Fruit fly (Drosophila melanogaster): ENCODE results near the gene CG3526.

Gene CG3526

DNA sequence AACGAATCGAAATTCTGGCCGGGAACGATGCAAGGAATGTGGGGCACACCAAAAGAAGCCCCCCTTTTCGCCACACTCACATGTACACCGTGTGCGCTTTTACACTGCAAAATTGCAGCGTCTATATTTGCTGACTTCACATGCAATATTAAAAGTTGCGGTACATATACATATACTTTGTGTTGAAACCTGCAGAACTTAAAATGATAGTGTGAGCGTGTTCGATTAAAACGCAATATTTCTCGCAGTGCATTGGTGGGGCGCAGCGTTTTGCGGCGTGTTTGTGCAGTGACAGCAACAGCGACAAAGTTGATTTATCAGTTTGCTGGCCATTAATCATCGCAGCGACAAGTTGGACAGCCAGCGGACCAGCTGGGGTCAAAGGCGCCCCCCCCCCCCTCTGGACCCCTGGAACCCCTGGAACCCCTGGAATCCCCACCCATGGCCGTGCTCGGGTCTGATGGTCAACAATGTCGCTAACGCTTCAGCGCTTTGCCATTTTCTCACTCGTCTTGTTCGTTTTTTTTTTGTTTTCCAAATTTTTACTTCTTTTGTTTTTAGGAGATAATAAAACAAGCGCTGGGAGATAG, 16.6 kb downstream of the CG3526 start (continued):
- no peak for TF ChIP-seq CG6813 (GFP tag; optimal IDR thresholded peaks at IDR 0.05)
- TF ChIP-seq en (GFP tag; optimal IDR thresholded peaks at IDR 0.05) = no peak
- no peak for TF ChIP-seq slbo (GFP tag; IDR thresholded peaks at IDR 0.05)
- TF ChIP-seq CG2712 (tag; optimal IDR thresholded peaks at IDR 0.05) = peak; percentile 7
- no peak for TF ChIP-seq eyg (GFP tag; optimal IDR thresholded peaks at IDR 0.05)
- TF ChIP-seq gt (GFP tag; IDR thresholded peaks at IDR 0.05) = no peak
- no peak for TF ChIP-seq cwo (GFP tag; optimal IDR thresholded peaks at IDR 0.05)
- peak; percentile 47; the same call in 1 of the 2 replicates for TF ChIP-seq sisA (GFP tag; IDR thresholded peaks at IDR 0.05)
- TF ChIP-seq CG10462 (GFP tag; optimal IDR thresholded peaks at IDR 0.05) = no peak
- no peak for TF ChIP-seq BEAF-32 (GFP tag; optimal IDR thresholded peaks at IDR 0.05)
- TF ChIP-seq CG12942 (GFP tag; optimal IDR thresholded peaks at IDR 0.05) = no peak
- TF ChIP-seq Ssrp (tag; optimal IDR thresholded peaks at IDR 0.05) = no peak
- TF ChIP-seq ac (GFP tag; optimal IDR thresholded peaks at IDR 0.05) = no peak
- TF ChIP-seq ssp (GFP tag; IDR thresholded peaks at IDR 0.05) = no peak
- TF ChIP-seq CG13424 (tag; optimal IDR thresholded peaks at IDR 0.05) = no peak
- TF ChIP-seq fru (optimal IDR thresholded peaks at IDR 0.05) = no peak
- TF ChIP-seq CG11398 (GFP tag; optimal IDR thresholded peaks at IDR 0.05) = no peak
- no peak for TF ChIP-seq MESR4 (GFP tag; optimal IDR thresholded peaks at IDR 0.05)
- 0 out of 3 replicates have a peak, but pooled peaks have one; percentile 29 for TF ChIP-seq H15 (GFP tag; IDR thresholded peaks at IDR 0.05)
- no peak for TF ChIP-seq CG2889 (GFP tag; IDR thresholded peaks at IDR 0.05)
- TF ChIP-seq Mrtf (GFP tag; IDR thresholded peaks at IDR 0.05) = no peak
- no peak for TF ChIP-seq CG34376 (GFP tag; optimal IDR thresholded peaks at IDR 0.05)
- TF ChIP-seq CG32772 (GFP tag; IDR thresholded peaks at IDR 0.05) = 0 out of 2 replicates have a peak, but pooled peaks have one; percentile 21
- no peak for TF ChIP-seq CG11696 (GFP tag; IDR thresholded peaks at IDR 0.05)
- no peak for TF ChIP-seq usp (GFP tag; optimal IDR thresholded peaks at IDR 0.05)
- TF ChIP-seq Hsf (GFP tag; optimal IDR thresholded peaks at IDR 0.05) = peak; percentile 1
- no peak for TF ChIP-seq CG3995 (GFP tag; optimal IDR thresholded peaks at IDR 0.05)
- TF ChIP-seq CG8290 (GFP tag; optimal IDR thresholded peaks at IDR 0.05) = no peak
- TF ChIP-seq CG8290 (tag; optimal IDR thresholded peaks at IDR 0.05) = peak in 1 of 2 experiments; percentile 47
- TF ChIP-seq kni (GFP tag; optimal IDR thresholded peaks at IDR 0.05) = no peak
- TF ChIP-seq Xbp1 (GFP tag; optimal IDR thresholded peaks at IDR 0.05) = peak; percentile 14
- no peak for TF ChIP-seq CG15479 (GFP tag; optimal IDR thresholded peaks at IDR 0.05)
- TF ChIP-seq dati (GFP tag; IDR thresholded peaks at IDR 0.05) = no peak
- no peak for TF ChIP-seq eve (GFP tag; optimal IDR thresholded peaks at IDR 0.05)
- TF ChIP-seq crc (GFP tag; optimal IDR thresholded peaks at IDR 0.05) = no peak
- TF ChIP-seq CG4328 (GFP tag; optimal IDR thresholded peaks at IDR 0.05) = no peak
- TF ChIP-seq tx (GFP tag; optimal IDR thresholded peaks at IDR 0.05) = no peak
- TF ChIP-seq Adf1 (GFP tag; IDR thresholded peaks at IDR 0.05) = no peak
- no peak for TF ChIP-seq CG31365 (tag; optimal IDR thresholded peaks at IDR 0.05)
- TF ChIP-seq Ets65A (GFP tag) = peak; percentile 81
- TF ChIP-seq B-H1 (GFP tag; IDR thresholded peaks at IDR 0.05) = no peak
- TF ChIP-seq kay (GFP tag; optimal IDR thresholded peaks at IDR 0.05) = no peak
- no peak for TF ChIP-seq exex (tag; optimal IDR thresholded peaks at IDR 0.05)
- TF ChIP-seq CG7786 (GFP tag; optimal IDR thresholded peaks at IDR 0.05) = no peak
- no peak for TF ChIP-seq Lim3 (GFP tag; IDR thresholded peaks at IDR 0.05)
- no peak for TF ChIP-seq Camta (GFP tag; optimal IDR thresholded peaks at IDR 0.05)
- no peak for TF ChIP-seq prd (optimal IDR thresholded peaks at IDR 0.05)
- TF ChIP-seq prd (GFP tag; IDR thresholded peaks at IDR 0.05) = peak; percentile 35; the same call in 1 of the 3 replicates
- no peak for TF ChIP-seq CG4854 (GFP tag; optimal IDR thresholded peaks at IDR 0.05)
- TF ChIP-seq org-1 (GFP tag; optimal IDR thresholded peaks at IDR 0.05) = no peak
- no peak for TF ChIP-seq rib (GFP tag; IDR thresholded peaks at IDR 0.05)
- TF ChIP-seq CG6654 (GFP tag; optimal IDR thresholded peaks at IDR 0.05) = no peak
- no peak for TF ChIP-seq CG4730 (GFP tag; IDR thresholded peaks at IDR 0.05)
